Fruit fly (Drosophila melanogaster) whole organism, embryonic: ENCODE results near the gene CG11550.

Source experiments
- B-H1 ChIP-seq: fragments of 200-800 bp; sonication (Bioruptor generic); IDR thresholded peaks from 3 replicates; pipeline ENCODE4 v1.3.6; 2022; ENCODE audit warnings: missing biosample characterization, missing genetic modification characterization
- CG10462 ChIP-seq: fragments of 200-800 bp; sonication (Bioruptor generic); optimal IDR thresholded peaks from 2 replicates; lab custom pipeline; 2016; ENCODE audit warnings: missing biosample characterization, missing genetic modification characterization
- CG10979 ChIP-seq: fragments of 200-800 bp; sonication (Bioruptor generic); optimal IDR thresholded peaks from 2 replicates; lab custom pipeline; 2018; ENCODE audit warnings: missing biosample characterization, mild to moderate bottlenecking, missing genetic modification characterization, moderate library complexity
- CG11456 ChIP-seq: fragments of 200-800 bp; sonication (Bioruptor generic); IDR thresholded peaks from 3 replicates; pipeline ENCODE4 v1.3.6; 2022; ENCODE audit warnings: missing biosample characterization, missing genetic modification characterization
- CG11695 ChIP-seq: fragments of 200-800 bp; sonication (Bioruptor generic); IDR thresholded peaks from 3 replicates; pipeline ENCODE4 v1.3.6; 2022; ENCODE audit warnings: missing biosample characterization, missing genetic modification characterization
- CG12769 ChIP-seq: fragments of 200-800 bp; sonication (Bioruptor generic); optimal IDR thresholded peaks from 2 replicates; lab custom pipeline; 2019; ENCODE audit warnings: missing biosample characterization, mild to moderate bottlenecking, missing genetic modification characterization, moderate library complexity
- CG15601 ChIP-seq: fragments of 200-800 bp; sonication (Bioruptor generic); optimal IDR thresholded peaks from 3 replicates; lab custom pipeline; 2019; ENCODE audit warnings: missing biosample characterization, mild to moderate bottlenecking, missing genetic modification characterization, moderate library complexity
- CG1647 ChIP-seq: fragments of 200-800 bp; sonication (Bioruptor generic); optimal IDR thresholded peaks from 3 replicates; lab custom pipeline; 2016; ENCODE audit warnings: missing biosample characterization, missing genetic modification characterization
- CG16779 ChIP-seq: fragments of 200-800 bp; sonication (Bioruptor generic); IDR thresholded peaks from 2 replicates; pipeline ENCODE4 v1.3.6; 2022; ENCODE audit warnings: missing biosample characterization, missing genetic modification characterization
- CG17385 ChIP-seq: fragments of 200-800 bp; sonication (Bioruptor generic); optimal IDR thresholded peaks from 3 replicates; lab custom pipeline; 2018; ENCODE audit warnings: missing biosample characterization, mild to moderate bottlenecking, missing genetic modification characterization
- CG17802 ChIP-seq: fragments of 200-800 bp; sonication (Bioruptor generic); optimal IDR thresholded peaks from 2 replicates; lab custom pipeline; 2018; ENCODE audit warnings: missing biosample characterization, mild to moderate bottlenecking, missing genetic modification characterization, moderate library complexity
- CG18599 ChIP-seq: fragments of 200-800 bp; sonication (Bioruptor generic); optimal IDR thresholded peaks from 3 replicates; lab custom pipeline; 2017; ENCODE audit warnings: missing biosample characterization, missing genetic modification characterization, mild to moderate bottlenecking, moderate library complexity, missing genetic modification reagents
- CG18619 ChIP-seq: fragments of 200-800 bp; sonication (Bioruptor generic); optimal IDR thresholded peaks from 3 replicates; lab custom pipeline; 2017; ENCODE audit warnings: missing biosample characterization, mild to moderate bottlenecking, missing genetic modification characterization
- CG2202 ChIP-seq: fragments of 200-800 bp; sonication (Bioruptor generic); optimal IDR thresholded peaks from 2 replicates; lab custom pipeline; 2018; ENCODE audit warnings: missing biosample characterization, mild to moderate bottlenecking, missing genetic modification characterization
- CG6175 ChIP-seq: fragments of 200-800 bp; sonication (Bioruptor generic); IDR thresholded peaks from 3 replicates; pipeline ENCODE4 v1.3.6; 2022; ENCODE audit warnings: missing biosample characterization, missing genetic modification characterization
- CG6813 ChIP-seq: fragments of 200-800 bp; sonication (Bioruptor generic); optimal IDR thresholded peaks from 2 replicates; lab custom pipeline; 2017; ENCODE audit warnings: missing biosample characterization, missing genetic modification characterization, mild to moderate bottlenecking, moderate library complexity, missing genetic modification reagents
- CG7987 ChIP-seq: fragments of 200-800 bp; sonication (Bioruptor generic); optimal IDR thresholded peaks from 2 replicates; lab custom pipeline; 2018; ENCODE audit warnings: missing biosample characterization, mild to moderate bottlenecking, missing genetic modification characterization, moderate library complexity
- CG8359 ChIP-seq: fragments of 200-800 bp; sonication (Bioruptor generic); optimal IDR thresholded peaks from 2 replicates; lab custom pipeline; 2017; ENCODE audit warnings: missing biosample characterization, mild to moderate bottlenecking, missing genetic modification characterization, borderline replicate concordance
- CG9437 ChIP-seq: fragments of 200-800 bp; sonication (Bioruptor generic); optimal IDR thresholded peaks from 2 replicates; lab custom pipeline; 2018; ENCODE audit warnings: missing biosample characterization, mild to moderate bottlenecking, missing genetic modification characterization
- CG9797 ChIP-seq: fragments of 200-800 bp; sonication (Bioruptor generic); optimal IDR thresholded peaks from 3 replicates; lab custom pipeline; 2018; ENCODE audit warnings: missing biosample characterization, mild to moderate bottlenecking, missing genetic modification characterization
- D19B ChIP-seq: fragments of 200-800 bp; sonication (Bioruptor generic); optimal IDR thresholded peaks from 2 replicates; lab custom pipeline; 2017; ENCODE audit warnings: missing biosample characterization, mild to moderate bottlenecking, missing genetic modification characterization
- Dad ChIP-seq: fragments of 200-800 bp; sonication (Bioruptor generic); optimal IDR thresholded peaks from 3 replicates; lab custom pipeline; 2016; ENCODE audit warnings: missing biosample characterization, missing genetic modification characterization
- Ets97D ChIP-seq: fragments of 200-800 bp; sonication (Bioruptor generic); optimal IDR thresholded peaks from 3 replicates; lab custom pipeline; 2016; ENCODE audit warnings: missing biosample characterization, missing genetic modification characterization
- Fer2 ChIP-seq: fragments of 200-800 bp; sonication (Bioruptor generic); optimal IDR thresholded peaks from 2 replicates; lab custom pipeline; 2018; ENCODE audit warnings: missing biosample characterization, mild to moderate bottlenecking, missing genetic modification characterization, moderate library complexity
- Gug ChIP-seq: fragments of 200-800 bp; sonication (Bioruptor generic); IDR thresholded peaks from 4 replicates; pipeline ENCODE4 v1.3.6; 2022; ENCODE audit warnings: missing biosample characterization, missing genetic modification characterization
- H2.0 ChIP-seq: fragments of 200-800 bp; sonication (Bioruptor generic); IDR thresholded peaks from 2 replicates; pipeline ENCODE4 v1.3.6; 2022; ENCODE audit warnings: missing biosample characterization, missing genetic modification characterization
- Hr39 ChIP-seq: fragments of >200 bp; optimal IDR thresholded peaks from 2 replicates; lab custom pipeline; 2017
- MBD-R2 ChIP-seq: fragments of 200-800 bp; sonication (Bioruptor generic); IDR thresholded peaks from 2 replicates; pipeline ENCODE4 v1.3.6; 2022; ENCODE audit warnings: missing biosample characterization, missing genetic modification characterization
- MESR4 ChIP-seq: fragments of 200-800 bp; sonication (Bioruptor generic); optimal IDR thresholded peaks from 2 replicates; lab custom pipeline; 2018; ENCODE audit warnings: missing biosample characterization, mild to moderate bottlenecking, missing genetic modification characterization, moderate library complexity
- Med ChIP-seq: fragments of 200-800 bp; sonication (Bioruptor generic); peaks from one replicate; lab custom pipeline; 2016; ENCODE audit warnings: missing biosample characterization, missing genetic modification characterization, mild to moderate bottlenecking, inconsistent platforms, moderate library complexity
- Mes4 ChIP-seq: fragments of 200-800 bp; sonication (Bioruptor generic); optimal IDR thresholded peaks from 2 replicates; lab custom pipeline; 2016; ENCODE audit warnings: missing biosample characterization, missing genetic modification characterization
- Optix ChIP-seq: fragments of 200-800 bp; sonication (Bioruptor generic); IDR thresholded peaks from 3 replicates; pipeline ENCODE4 v1.3.6; 2022; ENCODE audit warnings: missing biosample characterization, missing genetic modification characterization
- Tbp ChIP-seq: fragments of >200 bp; optimal IDR thresholded peaks from 2 replicates; lab custom pipeline; 2018; ENCODE audit warnings: missing biosample characterization, missing genetic modification characterization
- ato ChIP-seq: fragments of 200-800 bp; sonication (Bioruptor generic); IDR thresholded peaks from 2 replicates; pipeline ENCODE4 v1.3.6; 2022; ENCODE audit warnings: missing biosample characterization, missing genetic modification characterization; ENCODE audit not compliant: partially characterized antibody
- cad ChIP-seq: fragments of >200 bp; optimal IDR thresholded peaks from 2 replicates; lab custom pipeline; 2017; ENCODE audit warnings: missing biosample characterization, missing genetic modification characterization
- dmrt99B ChIP-seq: fragments of 200-800 bp; sonication (Bioruptor generic); optimal IDR thresholded peaks from 2 replicates; lab custom pipeline; 2018; ENCODE audit warnings: missing biosample characterization, mild to moderate bottlenecking, missing genetic modification characterization, moderate library complexity
- ftz-f1 ChIP-seq: fragments of 200-800 bp; sonication (Bioruptor generic); optimal IDR thresholded peaks from 2 replicates; lab custom pipeline; 2016; ENCODE audit warnings: missing biosample characterization, missing genetic modification characterization
- gcm ChIP-seq: fragments of 200-800 bp; sonication (Bioruptor generic); optimal IDR thresholded peaks from 2 replicates; lab custom pipeline; 2019; ENCODE audit warnings: missing biosample characterization, mild to moderate bottlenecking, missing genetic modification characterization, moderate library complexity
- gt ChIP-seq: fragments of 200-800 bp; sonication (Bioruptor generic); IDR thresholded peaks from 2 replicates; pipeline ENCODE4 v1.3.6; 2022; ENCODE audit warnings: missing biosample characterization, missing genetic modification characterization
- hth ChIP-seq: fragments of >200 bp; optimal IDR thresholded peaks from 2 replicates; lab custom pipeline; 2017; ENCODE audit warnings: inconsistent platforms
- jigr1 ChIP-seq: fragments of 200-800 bp; sonication (Bioruptor generic); IDR thresholded peaks from 3 replicates; pipeline ENCODE4 v1.3.6; 2022; ENCODE audit warnings: missing biosample characterization, missing genetic modification characterization
- lilli ChIP-seq: fragments of 200-800 bp; sonication (Bioruptor generic); optimal IDR thresholded peaks from 3 replicates; lab custom pipeline; 2016; ENCODE audit warnings: missing biosample characterization, missing genetic modification characterization
- lmd ChIP-seq: fragments of 200-800 bp; sonication (Bioruptor generic); IDR thresholded peaks from 2 replicates; pipeline ENCODE4 v1.3.6; 2022; ENCODE audit warnings: missing biosample characterization, missing genetic modification characterization
- maf-S ChIP-seq: fragments of 200-800 bp; sonication (Bioruptor generic); optimal IDR thresholded peaks from 2 replicates; lab custom pipeline; 2016; ENCODE audit warnings: missing biosample characterization, missing genetic modification characterization
- pan ChIP-seq, 4 experiments: fragments of >200 bp in 3 of 4; fragments of 200-800 bp in 1 of 4; sonication (Bioruptor generic) in 1 of 4; optimal IDR thresholded peaks in 3 of 4; IDR thresholded peaks in 1 of 4; 2 replicates each; pipeline versions ENCODE4 v1.3.6 to Lab custom; 2017 to 2022; ENCODE audit warnings: missing biosample characterization in 2 of 4, missing genetic modification characterization in 2 of 4, mixed read lengths in 1 of 4
- pho ChIP-seq: fragments of 200-800 bp; sonication (Bioruptor generic); optimal IDR thresholded peaks from 2 replicates; lab custom pipeline; 2016; ENCODE audit warnings: missing biosample characterization, missing genetic modification characterization
- ro ChIP-seq: fragments of 200-800 bp; sonication (Bioruptor generic); IDR thresholded peaks from 2 replicates; pipeline ENCODE4 v1.3.6; 2022; ENCODE audit warnings: missing biosample characterization, missing genetic modification characterization
- salm ChIP-seq: fragments of 200-800 bp; sonication (Bioruptor generic); optimal IDR thresholded peaks from 2 replicates; lab custom pipeline; 2018; ENCODE audit warnings: missing biosample characterization, mild to moderate bottlenecking, missing genetic modification characterization
- shn ChIP-seq: fragments of 200-800 bp; sonication (Bioruptor generic); optimal IDR thresholded peaks from 3 replicates; lab custom pipeline; 2016; ENCODE audit warnings: missing biosample characterization, missing genetic modification characterization
- slp2 ChIP-seq: fragments of 200-800 bp; sonication (Bioruptor generic); optimal IDR thresholded peaks from 2 replicates; lab custom pipeline; 2016; ENCODE audit warnings: missing biosample characterization, missing genetic modification characterization
- vvl ChIP-seq: fragments of 200-800 bp; sonication (Bioruptor generic); IDR thresholded peaks from 2 replicates; pipeline ENCODE4 v1.3.6; 2022; ENCODE audit warnings: missing biosample characterization, missing genetic modification characterization
- zfh1 ChIP-seq: fragments of 200-800 bp; sonication (Bioruptor generic); IDR thresholded peaks from 3 replicates; pipeline ENCODE4 v1.3.6; 2022; ENCODE audit warnings: missing biosample characterization, missing genetic modification characterization

The CG11550 gene

dm6 chr3R:31630376-31630775, 49.3 kb downstream of the CG11550 start (continued):
- TF ChIP-seq gt (GFP tag; lab: Robert Waterston, UW) (no peak), CG7987 (GFP tag; lab: Kevin White, UChicago) (no peak), vvl (peak; percentile 34), ato (GFP tag; lab: Robert Waterston, UW) (no peak), H2.0 (GFP tag; lab: Robert Waterston, UW) (0 out of 2 replicates have a peak, but pooled peaks have one; percentile 25), Optix (GFP tag; lab: Robert Waterston, UW) (no peak), Mes4 (GFP tag; lab: Kevin White, UChicago) (no peak), CG18619 (GFP tag; lab: Kevin White, UChicago) (no peak), CG1647 (no peak), dmrt99B (tag; lab: Kevin White, UChicago) (no peak), Tbp (GFP tag; lab: Kevin White, UChicago) (no peak), CG6175 (GFP tag; lab: Robert Waterston, UW) (no peak), Hr39 (no peak), CG17802 (tag; lab: Kevin White, UChicago) (no peak), CG9797 (no peak), Ets97D (no peak), salm (tag; lab: Kevin White, UChicago) (no peak), CG17385 (no peak), lmd (GFP tag; lab: Robert Waterston, UW) (peak; percentile 50), CG10462 (GFP tag; lab: Kevin White, UChicago) (no peak), MBD-R2 (GFP tag; lab: Robert Waterston, UW) (no peak), CG9437 (no peak), lilli (peak; percentile 34), CG11695 (GFP tag; lab: Robert Waterston, UW) (no peak), D19B (GFP tag; lab: Kevin White, UChicago) (no peak), slp2 (GFP tag; lab: Kevin White, UChicago) (no peak), Med (GFP tag; lab: Kevin White, UChicago) (peak; percentile 82), B-H1 (no peak), pan (optimal IDR thresholded peaks at IDR 0.05; lab: Kevin White, UChicago) (no peak), pan (GFP tag; optimal IDR thresholded peaks at IDR 0.05 in 1 of 2, IDR thresholded peaks at IDR 0.05 in 1 of 2) (peak in 1 of 2 experiments; percentile 31), Fer2 (no peak), CG2202 (tag; lab: Kevin White, UChicago) (no peak), MESR4 (GFP tag; lab: Kevin White, UChicago) (no peak), CG16779 (GFP tag; lab: Robert Waterston, UW) (no peak), CG15601 (tag; lab: Kevin White, UChicago) (no peak), hth (lab: Kevin White, UChicago) (no peak), CG18599 (GFP tag; lab: Kevin White, UChicago) (peak; percentile 70), Dad (no peak), jigr1 (GFP tag; lab: Robert Waterston, UW) (no peak), CG10979 (tag; lab: Kevin White, UChicago) (no peak), shn (GFP tag; lab: Kevin White, UChicago) (no peak), Gug (GFP tag; lab: Robert Waterston, UW) (peak; percentile 29; the same call in 1 of the 4 replicates), ro (GFP tag; lab: Robert Waterston, UW) (no peak), zfh1 (0 out of 3 replicates have a peak, but pooled peaks have one; percentile 20), ftz-f1 (GFP tag; lab: Kevin White, UChicago) (no peak), gcm (GFP tag; lab: Kevin White, UChicago) (no peak), CG6813 (GFP tag; lab: Kevin White, UChicago) (peak; percentile 7), CG11456 (no peak), maf-S (no peak), pho (GFP tag; lab: Kevin White, UChicago) (peak; percentile 29), CG8359 (no peak), cad (no peak), CG12769 (tag; lab: Kevin White, UChicago) (peak; percentile 5)
